Worm (Caenorhabditis elegans) whole organism, L4 larva: ENCODE measurements around the gene atg-16.2.

Experiments
- D1046.2 ChIP-seq: fragments of 200-800 bp; sonication (Bioruptor generic); IDR thresholded peaks from 2 replicates; pipeline ENCODE4 v1.3.6; 2022; ENCODE audit warnings: missing genetic modification characterization, missing compliant biosample characterization
- F37D6.2 ChIP-seq: sonication (generic microtip); optimal IDR thresholded peaks from 2 replicates; lab custom pipeline; 2016; ENCODE audit warnings: mild to moderate bottlenecking, missing genetic modification characterization, missing compliant biosample characterization
- F44E2.7 ChIP-seq: fragments of 200-800 bp; sonication (Bioruptor generic); IDR thresholded peaks from 2 replicates; pipeline ENCODE4 v2.1.2; 2022; ENCODE audit warnings: missing genetic modification characterization, missing compliant biosample characterization
- Y75B8A.6 ChIP-seq: fragments of 200-800 bp; sonication (Bioruptor generic); IDR thresholded peaks from 2 replicates; pipeline ENCODE4 v1.3.6; 2022; ENCODE audit warnings: missing genetic modification reagents, missing genetic modification characterization, missing compliant biosample characterization
- ZK337.2 ChIP-seq: fragments of 200-800 bp; sonication (Bioruptor generic); IDR thresholded peaks from 2 replicates; pipeline ENCODE4 v1.3.6; 2022; ENCODE audit warnings: missing genetic modification reagents, missing genetic modification characterization, missing compliant biosample characterization
- aha-1 ChIP-seq: fragments of 150-350 bp; peaks from one replicate; lab custom pipeline; 2014; ENCODE audit warnings: missing biosample characterization, missing genetic modification characterization
- arid-1 ChIP-seq: fragments of 200-800 bp; sonication (Bioruptor generic); conservative IDR thresholded peaks from 2 replicates; pipeline ENCODE4 v1.3.6; 2022; ENCODE audit warnings: missing genetic modification reagents, missing genetic modification characterization, missing compliant biosample characterization
- ceh-28 ChIP-seq: fragments of 150-350 bp; optimal IDR thresholded peaks from 2 replicates; lab custom pipeline; 2014; ENCODE audit warnings: missing biosample characterization, missing genetic modification reagents, missing genetic modification characterization
- ceh-32 ChIP-seq: sonication (generic microtip); optimal IDR thresholded peaks from 2 replicates; lab custom pipeline; 2016; ENCODE audit warnings: mild to moderate bottlenecking, missing genetic modification characterization, missing compliant biosample characterization; ENCODE audit not compliant: poor library complexity
- ceh-62 ChIP-seq: sonication (generic microtip); optimal IDR thresholded peaks from 2 replicates; lab custom pipeline; 2017; ENCODE audit warnings: missing biosample characterization, missing genetic modification characterization
- ceh-82 ChIP-seq: sonication (generic microtip); optimal IDR thresholded peaks from 2 replicates; lab custom pipeline; 2017; ENCODE audit warnings: missing biosample characterization, missing genetic modification characterization
- cey-2 ChIP-seq: sonication (generic microtip); optimal IDR thresholded peaks from 3 replicates; lab custom pipeline; 2017; ENCODE audit warnings: missing genetic modification characterization, mild to moderate bottlenecking, missing compliant biosample characterization, antibody characterized with exemption, borderline replicate concordance; ENCODE audit not compliant: insufficient read depth
- dmd-6 ChIP-seq: fragments of 200-800 bp; sonication (Bioruptor generic); IDR thresholded peaks from 2 replicates; pipeline ENCODE4 v1.3.6; 2022; ENCODE audit warnings: missing genetic modification reagents, missing genetic modification characterization, missing compliant biosample characterization
- dmd-8 ChIP-seq: fragments of 200-800 bp; sonication (Bioruptor generic); IDR thresholded peaks from 2 replicates; pipeline ENCODE4 v1.3.6; 2022; ENCODE audit warnings: missing genetic modification characterization, missing compliant biosample characterization
- duxl-1 ChIP-seq: sonication (generic microtip); optimal IDR thresholded peaks from 2 replicates; lab custom pipeline; 2016; ENCODE audit warnings: mild to moderate bottlenecking, missing genetic modification characterization, moderate library complexity, missing compliant biosample characterization; ENCODE audit not compliant: poor library complexity
- fkh-10 ChIP-seq: fragments of 150-350 bp; optimal IDR thresholded peaks from 2 replicates; lab custom pipeline; 2014; ENCODE audit warnings: missing biosample characterization, missing genetic modification reagents, missing genetic modification characterization
- hlh-11 ChIP-seq: fragments of 200-800 bp; sonication (Bioruptor generic); optimal IDR thresholded peaks from 2 replicates; lab custom pipeline; 2018; ENCODE audit warnings: mild to moderate bottlenecking, missing genetic modification characterization, missing compliant biosample characterization
- hlh-30 ChIP-seq: sonication (generic microtip); optimal IDR thresholded peaks from 2 replicates; lab custom pipeline; 2017; ENCODE audit warnings: antibody characterized with exemption, mild to moderate bottlenecking, missing genetic modification characterization, missing compliant biosample characterization; ENCODE audit not compliant: insufficient read depth
- hmg-1.1 ChIP-seq: fragments of 200-800 bp; sonication (Bioruptor generic); IDR thresholded peaks from 2 replicates; pipeline ENCODE4 v1.3.6; 2022; ENCODE audit warnings: missing genetic modification reagents, missing genetic modification characterization, missing compliant biosample characterization
- lim-7 ChIP-seq: fragments of 200-800 bp; sonication (Bioruptor generic); IDR thresholded peaks from 2 replicates; pipeline ENCODE4 v1.3.6; 2022; ENCODE audit warnings: missing genetic modification characterization, missing compliant biosample characterization
- lin-1 ChIP-seq: fragments of 200-800 bp; sonication (Bioruptor generic); IDR thresholded peaks from 2 replicates; pipeline ENCODE4 v1.3.6; 2022; ENCODE audit warnings: missing genetic modification reagents, missing genetic modification characterization, missing compliant biosample characterization
- lin-13 ChIP-seq: fragments of 150-350 bp; optimal IDR thresholded peaks from 2 replicates; lab custom pipeline; 2014; ENCODE audit warnings: missing biosample characterization, missing genetic modification reagents, missing genetic modification characterization
- lin-15B ChIP-seq: fragments of 150-350 bp; sonication (generic microtip); optimal IDR thresholded peaks from 3 replicates; lab custom pipeline; 2014; ENCODE audit warnings: missing biosample characterization, missing genetic modification characterization
- lin-29 ChIP-seq: fragments of 200-800 bp; sonication (Bioruptor generic); IDR thresholded peaks from 2 replicates; pipeline ENCODE4 v1.3.6; 2022; ENCODE audit warnings: missing genetic modification reagents, missing genetic modification characterization, missing compliant biosample characterization
- lin-38 ChIP-seq: fragments of 200-800 bp; sonication (Bioruptor generic); IDR thresholded peaks from 2 replicates; pipeline ENCODE4 v1.3.6; 2022; ENCODE audit warnings: missing genetic modification reagents, missing genetic modification characterization, missing compliant biosample characterization
- lin-39 ChIP-seq: fragments of 150-350 bp; optimal IDR thresholded peaks from 2 replicates; lab custom pipeline; 2014; ENCODE audit warnings: missing biosample characterization, missing genetic modification reagents, missing genetic modification characterization
- lir-3 ChIP-seq: sonication (generic microtip); optimal IDR thresholded peaks from 2 replicates; lab custom pipeline; 2016; ENCODE audit warnings: mild to moderate bottlenecking, missing genetic modification characterization, missing compliant biosample characterization
- madf-5 ChIP-seq, 2 experiments: fragments of 200-800 bp; sonication (Bioruptor generic); IDR thresholded peaks; 2 replicates each; pipeline ENCODE4 v1.3.6; 2022; ENCODE audit warnings: missing compliant biosample characterization in 2 of 2, missing genetic modification characterization in 2 of 2
- madf-9 ChIP-seq: fragments of 200-800 bp; sonication (Bioruptor generic); conservative IDR thresholded peaks from 2 replicates; pipeline ENCODE4 v1.3.6; 2022; ENCODE audit warnings: missing genetic modification reagents, missing genetic modification characterization, missing compliant biosample characterization
- mdt-29 ChIP-seq: fragments of 200-800 bp; sonication (Bioruptor generic); IDR thresholded peaks from 2 replicates; pipeline ENCODE4 v1.3.6; 2022; ENCODE audit warnings: missing genetic modification reagents, missing genetic modification characterization, missing compliant biosample characterization
- mxl-2 ChIP-seq: fragments of 200-800 bp; sonication (Bioruptor generic); conservative IDR thresholded peaks from 2 replicates; pipeline ENCODE4 v1.3.6; 2022; ENCODE audit warnings: missing genetic modification reagents, missing genetic modification characterization, missing compliant biosample characterization
- mxl-3 ChIP-seq: fragments of 200-800 bp; sonication (Bioruptor generic); optimal IDR thresholded peaks from 2 replicates; lab custom pipeline; 2018; ENCODE audit warnings: mild to moderate bottlenecking, missing genetic modification characterization, missing compliant biosample characterization
- nhr-102 ChIP-seq: sonication (generic microtip); optimal IDR thresholded peaks from 2 replicates; lab custom pipeline; 2016; ENCODE audit warnings: mild to moderate bottlenecking, missing genetic modification characterization, moderate library complexity, missing compliant biosample characterization
- nhr-11 ChIP-seq: fragments of 150-350 bp; optimal IDR thresholded peaks from 2 replicates; lab custom pipeline; 2014; ENCODE audit warnings: missing biosample characterization, missing genetic modification characterization
- nhr-111 ChIP-seq: fragments of 200-800 bp; sonication (Bioruptor generic); optimal IDR thresholded peaks from 2 replicates; lab custom pipeline; 2018; ENCODE audit warnings: mild to moderate bottlenecking, missing genetic modification characterization, missing compliant biosample characterization
- nhr-237 ChIP-seq: sonication (generic microtip); optimal IDR thresholded peaks from 2 replicates; lab custom pipeline; 2017; ENCODE audit warnings: missing biosample characterization, missing genetic modification characterization
- nhr-28 ChIP-seq: fragments of 150-350 bp; optimal IDR thresholded peaks from 2 replicates; lab custom pipeline; 2014; ENCODE audit warnings: missing biosample characterization, missing genetic modification characterization
- nhr-48 ChIP-seq: sonication (generic microtip); optimal IDR thresholded peaks from 2 replicates; lab custom pipeline; 2016; ENCODE audit warnings: mild to moderate bottlenecking, missing genetic modification characterization, missing compliant biosample characterization
- nhr-6 ChIP-seq: fragments of 150-350 bp; optimal IDR thresholded peaks from 2 replicates; lab custom pipeline; 2014; ENCODE audit warnings: missing biosample characterization, missing genetic modification characterization
- php-3 ChIP-seq: fragments of 200-800 bp; sonication (Bioruptor generic); IDR thresholded peaks from 2 replicates; pipeline ENCODE4 v1.3.6; 2022; ENCODE audit warnings: missing genetic modification reagents, missing genetic modification characterization, missing compliant biosample characterization
- saeg-2 ChIP-seq: fragments of 200-800 bp; sonication (Bioruptor generic); IDR thresholded peaks from 2 replicates; pipeline ENCODE4 v1.3.6; 2022; ENCODE audit warnings: missing genetic modification reagents, missing genetic modification characterization, missing compliant biosample characterization
- snpc-1.2 ChIP-seq: fragments of 200-800 bp; sonication (Bioruptor generic); IDR thresholded peaks from 2 replicates; pipeline ENCODE4 v1.3.6; 2022; ENCODE audit warnings: missing genetic modification reagents, missing genetic modification characterization, missing compliant biosample characterization
- unc-39 ChIP-seq: sonication (generic microtip); optimal IDR thresholded peaks from 2 replicates; lab custom pipeline; 2017; ENCODE audit warnings: missing biosample characterization, missing genetic modification characterization
- unc-62 ChIP-seq, 3 experiments: fragments of 150-350 bp in 1 of 3; sonication (generic microtip); optimal IDR thresholded peaks in 2 of 3; peaks in 1 of 3; 1 replicate in 1 of 3; 2 replicates in 2 of 3; lab custom pipeline; 2014 to 2017; ENCODE audit warnings: missing biosample characterization in 3 of 3, missing genetic modification characterization in 3 of 3, missing genetic modification reagents in 3 of 3, missing genotype in 1 of 3
- zfp-2 ChIP-seq: sonication (generic microtip); optimal IDR thresholded peaks from 2 replicates; lab custom pipeline; 2016; ENCODE audit warnings: mild to moderate bottlenecking, missing genetic modification characterization, missing compliant biosample characterization
- zip-2 ChIP-seq: fragments of 150-350 bp; optimal IDR thresholded peaks from 2 replicates; lab custom pipeline; 2014; ENCODE audit warnings: missing biosample characterization, missing genetic modification characterization
- ztf-11 ChIP-seq: fragments of 150-350 bp; optimal IDR thresholded peaks from 2 replicates; lab custom pipeline; 2014; ENCODE audit warnings: missing biosample characterization, missing genetic modification characterization

atg-16.2 gene

ce11 chrII:6493139-6493538 lies 39.9 kb upstream of the atg-16.2 start:
- TF ChIP-seq nhr-102 (tag; lab: Kevin White, UChicago) (no peak), snpc-1.2 (no peak), cey-2 (tag; lab: Kevin White, UChicago) (no peak), nhr-237 (tag; lab: Kevin White, UChicago) (no peak), nhr-11 (tag; lab: Kevin White, UChicago) (no peak), nhr-6 (no peak), madf-5 (GFP tag; IDR thresholded peaks at IDR 0.05; lab: Robert Waterston, UW) (no peak), lin-1 (GFP tag; lab: Robert Waterston, UW) (no peak)

- TF ChIP-seq hlh-11 (peak; percentile 77), mdt-29 (GFP tag; lab: Robert Waterston, UW) (no peak), hlh-30 (peak; percentile 22), unc-39 (tag; lab: Kevin White, UChicago) (no peak), zip-2 (tag; lab: Kevin White, UChicago) (no peak), lin-39 (tag; lab: Kevin White, UChicago) (no peak), lin-13 (peak; percentile 68), hmg-1.1 (GFP tag; lab: Robert Waterston, UW) (peak; percentile 81), ceh-32 (no peak), ceh-82 (no peak), zfp-2 (tag; lab: Kevin White, UChicago) (no peak), ceh-28 (tag; lab: Kevin White, UChicago) (no peak), arid-1 (GFP tag; lab: Robert Waterston, UW) (no peak), mxl-2 (GFP tag; lab: Robert Waterston, UW) (no peak), lin-29 (GFP tag; lab: Robert Waterston, UW) (no peak), php-3 (0 out of 2 replicates have a peak, but pooled peaks have one; percentile 36), D1046.2 (GFP tag; lab: Robert Waterston, UW) (0 out of 2 replicates have a peak, but pooled peaks have one; percentile 35), Y75B8A.6 (GFP tag; lab: Robert Waterston, UW) (no peak), duxl-1 (tag; lab: Kevin White, UChicago) (no peak), mxl-3 (GFP tag; lab: Kevin White, UChicago) (peak; percentile 69), lin-38 (GFP tag; lab: Robert Waterston, UW) (peak; percentile 44), F44E2.7 (0 out of 2 replicates have a peak, but pooled peaks have one; percentile 56), madf-9 (GFP tag; lab: Robert Waterston, UW) (no peak), fkh-10 (GFP tag; lab: Kevin White, UChicago) (peak; percentile 77), aha-1 (peak; percentile 73), F37D6.2 (tag; lab: Kevin White, UChicago) (peak; percentile 71), nhr-6 (no peak), lir-3 (tag; lab: Kevin White, UChicago) (no peak), cey-2 (tag; lab: Kevin White, UChicago) (no peak), nhr-111 (no peak), nhr-28 (tag; lab: Kevin White, UChicago) (no peak), nhr-48 (tag; lab: Kevin White, UChicago) (peak; percentile 8), dmd-6 (GFP tag; lab: Robert Waterston, UW) (peak; percentile 28; the same call in 1 of the 2 replicates), ceh-62 (no peak), nhr-11 (tag; lab: Kevin White, UChicago) (peak; percentile 49), unc-62 (GFP tag; optimal IDR thresholded peaks at IDR 0.05 in 1 of 2; lab: Kevin White, UChicago) (peak in 1 of 2 experiments; percentile 48), unc-62 (tag; optimal IDR thresholded peaks at IDR 0.05; lab: Kevin White, UChicago) (no peak), dmd-8 (GFP tag; lab: Robert Waterston, UW) (no peak), ztf-11 (tag; lab: Kevin White, UChicago) (no peak), snpc-1.2 (0 out of 2 replicates have a peak, but pooled peaks have one; percentile 23), saeg-2 (GFP tag; lab: Robert Waterston, UW) (no peak), ZK337.2 (no peak), lin-15B (tag; lab: Kevin White, UChicago) (no peak), lim-7 (GFP tag; lab: Robert Waterston, UW) (peak; percentile 71)
Measured at ce11 chrII:6491817-6492452, 38.7 kb upstream of the atg-16.2 start, which contains the start of the genes T28D9.11 and T28D9.1. T28D9.11 (minus strand) TSS chrII:6491993. T28D9.1 (plus strand) TSS chrII:6492402.
